Worm (Caenorhabditis elegans): Measurements from ENCODE around the gene F23B2.10.

DNA sequence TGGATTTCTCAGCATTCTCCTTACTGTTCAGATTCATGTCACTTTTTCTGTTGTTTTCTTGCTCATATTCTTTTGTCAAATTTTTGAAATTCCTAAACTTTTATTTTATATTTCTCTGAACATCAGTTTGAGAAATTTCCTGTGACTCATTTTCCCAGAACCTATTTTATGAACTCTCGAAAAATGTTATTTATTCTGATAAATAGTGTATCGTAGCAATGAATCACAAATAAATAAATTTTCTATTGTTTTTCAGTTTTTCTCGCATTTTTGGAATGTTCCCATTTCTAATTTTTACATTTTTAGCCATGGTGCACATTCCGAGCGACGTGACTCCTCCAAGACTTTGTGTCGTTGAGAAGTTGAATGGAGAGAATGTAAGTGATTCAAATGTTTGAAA is 35.4 kb downstream of the F23B2.10 start, which contains the start of gene nrfl-1:
- TF ChIP-seq pha-4 (tag; optimal IDR thresholded peaks at IDR 0.05) (no peak), nhr-11 (tag; optimal IDR thresholded peaks at IDR 0.05) (no peak), eyg-1 (tag; optimal IDR thresholded peaks at IDR 0.05) (no peak), ttx-3 (tag; optimal IDR thresholded peaks at IDR 0.05) (no peak), K02D7.2 (tag; optimal IDR thresholded peaks at IDR 0.05) (no peak)

Data from whole organism, late embryonic.